Worm (Caenorhabditis elegans): Measurements from ENCODE around the gene num-1.

- TF ChIP-seq elt-1 (tag; optimal IDR thresholded peaks at IDR 0.05; ENCODE audit: borderline replicate concordance, insufficient read depth) = no peak
- no peak for TF ChIP-seq unc-62 (GFP tag; optimal IDR thresholded peaks at IDR 0.05)
- no peak for TF ChIP-seq lsy-2 (tag; optimal IDR thresholded peaks at IDR 0.05)
- TF ChIP-seq pha-4 (tag; optimal IDR thresholded peaks at IDR 0.05) = no peak
- no peak for TF ChIP-seq M03D4.4 (tag; optimal IDR thresholded peaks at IDR 0.05)
- no peak for TF ChIP-seq ces-1 (GFP tag; optimal IDR thresholded peaks at IDR 0.05)
- TF ChIP-seq lin-32 (GFP tag; optimal IDR thresholded peaks at IDR 0.05) = no peak
- no peak for TF ChIP-seq unc-39 (tag; optimal IDR thresholded peaks at IDR 0.05)
These were observed 26.7 kb upstream of the num-1 start, which contains the start of gene Y44A6D.5 for ce11 chrV:20802906-20803305.

Measured in whole organism, mixed stage, embryonic.